Fruit fly (Drosophila melanogaster) whole organism, embryonic: ENCODE data around the gene CG6891.

Experiments
- ATbp ChIP-seq: fragments of 200-800 bp; sonication (Bioruptor generic); optimal IDR thresholded peaks from 2 replicates; lab custom pipeline; 2017; ENCODE audit warnings: missing biosample characterization, mild to moderate bottlenecking, missing genetic modification characterization, missing genetic modification reagents
- Bdp1 ChIP-seq: fragments of 200-800 bp; sonication (Bioruptor generic); optimal IDR thresholded peaks from 3 replicates; lab custom pipeline; 2016; ENCODE audit warnings: missing biosample characterization, missing genetic modification characterization
- Blimp-1 ChIP-seq: fragments of 200-800 bp; sonication (Bioruptor generic); optimal IDR thresholded peaks from 3 replicates; lab custom pipeline; 2018; ENCODE audit warnings: missing biosample characterization, missing genetic modification characterization, mild to moderate bottlenecking, moderate library complexity, missing genetic modification reagents
- CG11456 ChIP-seq: fragments of 200-800 bp; sonication (Bioruptor generic); IDR thresholded peaks from 3 replicates; pipeline ENCODE4 v1.3.6; 2022; ENCODE audit warnings: missing biosample characterization, missing genetic modification characterization
- CG13424 ChIP-seq: fragments of 200-800 bp; sonication (Bioruptor generic); optimal IDR thresholded peaks from 2 replicates; lab custom pipeline; 2019; ENCODE audit warnings: missing biosample characterization, mild to moderate bottlenecking, missing genetic modification characterization, moderate library complexity
- CG14710 ChIP-seq: fragments of 200-800 bp; sonication (Bioruptor generic); optimal IDR thresholded peaks from 3 replicates; lab custom pipeline; 2019; ENCODE audit warnings: missing biosample characterization, mild to moderate bottlenecking, missing genetic modification characterization, moderate library complexity
- CG15514 ChIP-seq: fragments of 200-800 bp; sonication (Bioruptor generic); optimal IDR thresholded peaks from 3 replicates; lab custom pipeline; 2017; ENCODE audit warnings: missing biosample characterization, missing genetic modification characterization, mild to moderate bottlenecking, moderate library complexity, missing genetic modification reagents
- CG17186 ChIP-seq: fragments of 200-800 bp; sonication (Bioruptor generic); optimal IDR thresholded peaks from 3 replicates; lab custom pipeline; 2017; ENCODE audit warnings: missing biosample characterization, missing genetic modification reagents, missing genetic modification characterization
- CG17361 ChIP-seq: fragments of 200-800 bp; sonication (Bioruptor generic); IDR thresholded peaks from 3 replicates; pipeline ENCODE4 v1.3.6; 2022; ENCODE audit warnings: missing biosample characterization, missing genetic modification characterization
- CG17912 ChIP-seq: fragments of 200-800 bp; sonication (Bioruptor generic); optimal IDR thresholded peaks from 2 replicates; lab custom pipeline; 2018; ENCODE audit warnings: missing biosample characterization, mild to moderate bottlenecking, missing genetic modification characterization
- CG3407 ChIP-seq: fragments of 200-800 bp; sonication (Bioruptor generic); optimal IDR thresholded peaks from 2 replicates; lab custom pipeline; 2018; ENCODE audit warnings: missing biosample characterization, mild to moderate bottlenecking, missing genetic modification characterization
- CG34422 ChIP-seq: fragments of 200-800 bp; sonication (Bioruptor generic); IDR thresholded peaks from 3 replicates; pipeline ENCODE4 v1.3.6; 2022; ENCODE audit warnings: missing biosample characterization, missing genetic modification characterization
- CG3726 ChIP-seq: fragments of 200-800 bp; sonication (Bioruptor generic); IDR thresholded peaks from 3 replicates; pipeline ENCODE4, ENCODE4 v1.3.6; 2022; ENCODE audit warnings: missing biosample characterization, missing genetic modification characterization
- CG3838 ChIP-seq: fragments of 200-800 bp; sonication (Bioruptor generic); optimal IDR thresholded peaks from 3 replicates; lab custom pipeline; 2016; ENCODE audit warnings: missing biosample characterization, missing genetic modification characterization
- CG42726 ChIP-seq: fragments of 200-800 bp; sonication (Bioruptor generic); IDR thresholded peaks from 2 replicates; pipeline ENCODE4 v1.3.6; 2022; ENCODE audit warnings: missing biosample characterization, missing genetic modification characterization; ENCODE audit not compliant: partially characterized antibody
- CG4424 ChIP-seq: fragments of 200-800 bp; sonication (Bioruptor generic); optimal IDR thresholded peaks from 3 replicates; lab custom pipeline; 2016; ENCODE audit warnings: missing biosample characterization, missing genetic modification characterization
- CG6683 ChIP-seq: fragments of 200-800 bp; sonication (Bioruptor generic); optimal IDR thresholded peaks from 2 replicates; lab custom pipeline; 2017; ENCODE audit warnings: missing biosample characterization, mild to moderate bottlenecking, missing genetic modification characterization, missing genetic modification reagents
- CG8089 ChIP-seq: fragments of 200-800 bp; sonication (Bioruptor generic); optimal IDR thresholded peaks from 3 replicates; lab custom pipeline; 2016; ENCODE audit warnings: missing biosample characterization, missing genetic modification characterization
- CG9797 ChIP-seq: fragments of 200-800 bp; sonication (Bioruptor generic); optimal IDR thresholded peaks from 3 replicates; lab custom pipeline; 2018; ENCODE audit warnings: missing biosample characterization, mild to moderate bottlenecking, missing genetic modification characterization
- D19A ChIP-seq: fragments of 200-800 bp; optimal IDR thresholded peaks from 3 replicates; lab custom pipeline; 2019; ENCODE audit warnings: missing biosample characterization, mild to moderate bottlenecking, missing genetic modification characterization, moderate library complexity
- D19B ChIP-seq: fragments of 200-800 bp; sonication (Bioruptor generic); optimal IDR thresholded peaks from 2 replicates; lab custom pipeline; 2017; ENCODE audit warnings: missing biosample characterization, mild to moderate bottlenecking, missing genetic modification characterization
- Dref ChIP-seq: fragments of 200-800 bp; sonication (Bioruptor generic); IDR thresholded peaks from 2 replicates; pipeline ENCODE4 v1.3.6; 2022; ENCODE audit warnings: missing biosample characterization, missing genetic modification characterization
- Ets97D ChIP-seq: fragments of 200-800 bp; sonication (Bioruptor generic); optimal IDR thresholded peaks from 3 replicates; lab custom pipeline; 2016; ENCODE audit warnings: missing biosample characterization, missing genetic modification characterization
- Fer3 ChIP-seq: fragments of 200-800 bp; sonication (Bioruptor generic); optimal IDR thresholded peaks from 2 replicates; lab custom pipeline; 2018; ENCODE audit warnings: missing biosample characterization, mild to moderate bottlenecking, missing genetic modification characterization, moderate library complexity
- Lim3 ChIP-seq: fragments of 200-800 bp; sonication (Bioruptor generic); IDR thresholded peaks from 2 replicates; pipeline ENCODE4 v1.3.6; 2022; ENCODE audit warnings: missing biosample characterization, missing genetic modification characterization
- Mes4 ChIP-seq: fragments of 200-800 bp; sonication (Bioruptor generic); optimal IDR thresholded peaks from 2 replicates; lab custom pipeline; 2016; ENCODE audit warnings: missing biosample characterization, missing genetic modification characterization
- Pdp1 ChIP-seq, 2 experiments: fragments of 200-800 bp; sonication (Bioruptor generic); optimal IDR thresholded peaks; 3 replicates each; lab custom pipeline; 2016; ENCODE audit warnings: missing biosample characterization in 2 of 2, missing genetic modification characterization in 2 of 2, mild to moderate bottlenecking in 1 of 2, moderate library complexity in 1 of 2
- Scr ChIP-seq: fragments of 200-800 bp; sonication (Bioruptor generic); IDR thresholded peaks from 2 replicates; pipeline ENCODE4 v1.3.6; 2022; ENCODE audit warnings: missing biosample characterization, missing genetic modification characterization; ENCODE audit not compliant: partially characterized antibody
- Sox100B ChIP-seq: fragments of 200-800 bp; sonication (Bioruptor generic); optimal IDR thresholded peaks from 3 replicates; lab custom pipeline; 2018; ENCODE audit warnings: missing biosample characterization, mild to moderate bottlenecking, missing genetic modification characterization
- Spps ChIP-seq: fragments of 200-800 bp; sonication (Bioruptor generic); optimal IDR thresholded peaks from 2 replicates; lab custom pipeline; 2018; ENCODE audit warnings: missing biosample characterization, mild to moderate bottlenecking, missing genetic modification characterization
- Ssrp ChIP-seq: fragments of 200-800 bp; sonication (Bioruptor generic); optimal IDR thresholded peaks from 2 replicates; lab custom pipeline; 2018; ENCODE audit warnings: missing biosample characterization, mild to moderate bottlenecking, missing genetic modification characterization, moderate library complexity
- Trl ChIP-seq, 3 experiments: fragments of >200 bp in 2 of 3; fragments of 200-800 bp in 1 of 3; sonication (Bioruptor generic) in 1 of 3; optimal IDR thresholded peaks; 2 replicates in 1 of 3; 3 replicates in 2 of 3; lab custom pipeline; 2016 to 2017; ENCODE audit warnings: missing biosample characterization in 1 of 3, missing genetic modification characterization in 1 of 3
- bab2 ChIP-seq: fragments of 200-800 bp; sonication (Bioruptor generic); optimal IDR thresholded peaks from 2 replicates; lab custom pipeline; 2016; ENCODE audit warnings: missing biosample characterization, missing genetic modification characterization
- bcd ChIP-seq: fragments of 200-800 bp; sonication (Bioruptor generic); optimal IDR thresholded peaks from 2 replicates; lab custom pipeline; 2017; ENCODE audit warnings: missing biosample characterization, mild to moderate bottlenecking, missing genetic modification characterization
- cas ChIP-seq: fragments of 200-800 bp; sonication (Bioruptor generic); IDR thresholded peaks from 2 replicates; pipeline ENCODE4 v1.3.6; 2022; ENCODE audit warnings: missing biosample characterization, missing genetic modification characterization
- cg ChIP-seq: fragments of 200-800 bp; sonication (Bioruptor generic); optimal IDR thresholded peaks from 3 replicates; lab custom pipeline; 2019; ENCODE audit warnings: missing biosample characterization, mild to moderate bottlenecking, missing genetic modification characterization, moderate library complexity
- da ChIP-seq: fragments of 200-800 bp; sonication (Bioruptor generic); optimal IDR thresholded peaks from 2 replicates; lab custom pipeline; 2016; ENCODE audit warnings: missing biosample characterization, missing genetic modification characterization
- grau ChIP-seq: fragments of 200-800 bp; optimal IDR thresholded peaks from 3 replicates; lab custom pipeline; 2019; ENCODE audit warnings: missing biosample characterization, mild to moderate bottlenecking, missing genetic modification characterization, moderate library complexity
- knrl ChIP-seq: fragments of 200-800 bp; sonication (Bioruptor generic); IDR thresholded peaks from 3 replicates; pipeline ENCODE4 v1.3.6; 2022; ENCODE audit warnings: missing biosample characterization, missing genetic modification characterization; ENCODE audit not compliant: partially characterized antibody
- luna ChIP-seq: fragments of 200-800 bp; sonication (Bioruptor generic); optimal IDR thresholded peaks from 2 replicates; lab custom pipeline; 2016; ENCODE audit warnings: missing biosample characterization, missing genetic modification characterization
- mld ChIP-seq: fragments of 200-800 bp; sonication (Bioruptor generic); IDR thresholded peaks from 3 replicates; pipeline ENCODE4 v1.3.6; 2022; ENCODE audit warnings: missing biosample characterization, missing genetic modification characterization; ENCODE audit not compliant: partially characterized antibody
- otp ChIP-seq: fragments of 200-800 bp; sonication (Bioruptor generic); IDR thresholded peaks from 3 replicates; pipeline ENCODE4, ENCODE4 v1.3.6; 2022; ENCODE audit warnings: missing biosample characterization, missing genetic modification characterization
- pnt ChIP-seq: fragments of 200-800 bp; sonication (Bioruptor generic); optimal IDR thresholded peaks from 3 replicates; lab custom pipeline; 2016; ENCODE audit warnings: missing biosample characterization, missing genetic modification characterization
- pzg ChIP-seq: fragments of 200-800 bp; sonication (Bioruptor generic); optimal IDR thresholded peaks from 3 replicates; lab custom pipeline; 2018; ENCODE audit warnings: missing biosample characterization, mild to moderate bottlenecking, missing genetic modification characterization, moderate library complexity
- shn ChIP-seq: fragments of 200-800 bp; sonication (Bioruptor generic); optimal IDR thresholded peaks from 3 replicates; lab custom pipeline; 2016; ENCODE audit warnings: missing biosample characterization, missing genetic modification characterization
- tx ChIP-seq: fragments of 200-800 bp; sonication (Bioruptor generic); optimal IDR thresholded peaks from 2 replicates; lab custom pipeline; 2016; ENCODE audit warnings: missing biosample characterization, missing genetic modification characterization
- vnd ChIP-seq: fragments of 200-800 bp; sonication (Bioruptor generic); IDR thresholded peaks from 3 replicates; pipeline ENCODE4 v1.3.6; 2022; ENCODE audit warnings: missing biosample characterization, missing genetic modification characterization; ENCODE audit not compliant: partially characterized antibody
- wek ChIP-seq: fragments of 200-800 bp; sonication (Bioruptor generic); optimal IDR thresholded peaks from 3 replicates; lab custom pipeline; 2018; ENCODE audit warnings: missing biosample characterization, mild to moderate bottlenecking, missing genetic modification characterization, moderate library complexity
- z ChIP-seq: fragments of 200-800 bp; sonication (Bioruptor generic); IDR thresholded peaks from 3 replicates; pipeline ENCODE4 v1.3.6; 2022; ENCODE audit warnings: missing biosample characterization, missing genetic modification characterization

Gene CG6891

DNA sequence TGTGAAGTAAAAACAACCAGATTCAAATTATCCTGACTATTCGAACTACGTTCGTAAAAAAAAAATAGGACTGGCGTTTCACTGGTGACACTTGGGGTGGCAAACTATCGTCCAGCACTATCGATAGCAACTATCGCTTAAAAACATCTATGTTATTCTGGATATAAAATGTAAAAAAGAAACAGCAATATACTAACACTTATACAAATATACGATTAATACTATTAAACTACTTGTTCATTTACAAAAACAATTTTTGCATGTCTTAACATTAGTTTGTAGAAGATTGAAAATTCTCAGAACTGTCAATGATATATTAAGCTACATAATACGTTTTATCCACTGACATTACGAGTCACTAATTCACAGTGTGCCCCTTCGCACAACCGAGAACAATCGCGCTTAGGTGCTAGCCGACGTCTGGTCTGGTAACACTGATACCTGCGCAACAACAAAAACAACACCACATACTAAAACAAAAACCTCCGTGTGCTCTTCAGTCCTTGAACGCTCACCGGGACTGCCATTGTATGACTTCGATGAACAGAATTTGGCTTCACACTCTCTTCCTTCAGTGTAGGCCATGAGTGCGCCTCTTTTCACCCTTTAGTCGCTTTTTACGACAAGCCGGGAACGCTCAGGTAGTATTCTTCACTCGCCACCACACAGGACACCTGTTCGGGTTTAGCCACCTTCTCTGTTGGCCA lies 8.5 kb downstream of the CG6891 start, which contains the start of gene CG18259:
Gene CG18259, minus strand, starts transcription at position 78 of the 707 bp plus-strand sequence.
- TF ChIP-seq CG42726 (GFP tag; lab: Robert Waterston, UW) (peak; percentile 54), CG6683 (no peak), Mes4 (GFP tag; lab: Kevin White, UChicago) (no peak), CG14710 (tag; lab: Kevin White, UChicago) (peak; percentile 68), Bdp1 (no peak), D19B (GFP tag; lab: Kevin White, UChicago) (no peak), da (no peak), shn (GFP tag; lab: Kevin White, UChicago) (no peak), wek (GFP tag; lab: Kevin White, UChicago) (no peak), CG34422 (GFP tag; lab: Robert Waterston, UW) (no peak), bcd (GFP tag; lab: Kevin White, UChicago) (peak; percentile 4), cg (no peak), CG4424 (no peak), CG9797 (GFP tag; lab: Kevin White, UChicago) (peak; percentile 76), CG3838 (no peak), ATbp (GFP tag; lab: Kevin White, UChicago) (no peak), CG11456 (no peak), D19A (tag; lab: Kevin White, UChicago) (no peak), Lim3 (GFP tag; lab: Robert Waterston, UW) (no peak), Pdp1 (GFP tag; optimal IDR thresholded peaks at IDR 0.05; lab: Kevin White, UChicago) (peak in 1 of 2 experiments; percentile 46), grau (peak; percentile 20), CG15514 (GFP tag; lab: Kevin White, UChicago) (peak; percentile 31), CG17186 (peak; percentile 31), CG8089 (GFP tag; lab: Kevin White, UChicago) (no peak), Scr (GFP tag; lab: Robert Waterston, UW) (peak; percentile 91), pzg (GFP tag; lab: Kevin White, UChicago) (peak; percentile 74), pnt (GFP tag; lab: Kevin White, UChicago) (no peak), Trl (optimal IDR thresholded peaks at IDR 0.05; lab: Kevin White, UChicago) (no peak), Trl (GFP tag; optimal IDR thresholded peaks at IDR 0.05; lab: Kevin White, UChicago) (no peak), cas (GFP tag; lab: Robert Waterston, UW) (no peak), CG17361 (peak; percentile 61), CG17912 (GFP tag; lab: Kevin White, UChicago) (no peak), Sox100B (GFP tag; lab: Kevin White, UChicago) (no peak), vnd (peak; percentile 86), CG3726 (GFP tag; lab: Robert Waterston, UW) (no peak), Ssrp (tag; lab: Kevin White, UChicago) (no peak), mld (no peak), Ets97D (GFP tag; lab: Kevin White, UChicago) (peak; percentile 57), CG13424 (tag; lab: Kevin White, UChicago) (peak; percentile 10), otp (GFP tag; lab: Robert Waterston, UW) (no peak), Spps (tag; lab: Kevin White, UChicago) (no peak), CG3407 (no peak), Fer3 (tag; lab: Kevin White, UChicago) (no peak), tx (GFP tag; lab: Kevin White, UChicago) (no peak), z (GFP tag; lab: Robert Waterston, UW) (no peak), Dref (GFP tag; lab: Robert Waterston, UW) (peak; percentile 60), bab2 (GFP tag; lab: Kevin White, UChicago) (no peak), knrl (peak; percentile 94), Blimp-1 (GFP tag; lab: Kevin White, UChicago) (no peak), luna (no peak)
